Worm (Caenorhabditis elegans): ENCODE data around the gene tam-1.

DNA sequence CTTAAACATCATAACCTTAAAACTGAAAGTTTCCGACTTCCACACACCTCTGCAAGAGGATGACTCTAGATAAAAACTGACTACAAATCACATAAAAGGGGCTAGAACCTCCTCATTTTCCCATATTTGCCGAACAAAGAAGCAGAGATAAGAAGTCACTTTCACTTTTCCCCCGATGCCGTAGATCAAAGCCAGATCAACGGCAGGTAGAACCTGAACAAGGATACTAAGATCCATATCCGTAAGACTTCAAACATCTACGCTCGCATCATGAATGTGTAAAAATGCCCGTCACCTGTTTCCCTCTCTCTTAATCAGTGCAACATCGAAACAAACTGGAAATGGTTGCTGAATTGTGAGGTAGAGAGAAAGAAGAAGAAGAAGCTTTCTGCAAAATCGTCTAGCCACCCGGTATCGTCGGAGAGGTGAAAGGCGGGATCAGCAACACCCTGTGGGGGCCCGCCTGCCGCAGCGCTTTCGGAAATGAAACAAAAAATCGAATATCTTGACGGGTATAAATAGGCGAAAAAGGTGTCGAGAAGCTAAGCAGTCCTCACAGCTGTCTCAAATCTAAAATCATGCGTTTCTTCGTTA, 44.1 kb downstream of the tam-1 start, which contains the start of gene C02E7.6:
- TF ChIP-seq snpc-1.1 (tag; optimal IDR thresholded peaks at IDR 0.05; ENCODE audit: insufficient read depth) = no peak
- TF ChIP-seq lag-1 (GFP tag; IDR thresholded peaks at IDR 0.05) = no peak
- TF ChIP-seq atf-7 (tag; optimal IDR thresholded peaks at IDR 0.05) = no peak
- TF ChIP-seq aptf-3 (GFP tag; IDR thresholded peaks at IDR 0.05) = no peak
- TF ChIP-seq lin-26 (GFP tag; IDR thresholded peaks at IDR 0.05) = no peak
- no peak for TF ChIP-seq ztf-25 (GFP tag; IDR thresholded peaks at IDR 0.05)
- TF ChIP-seq snpc-4 (GFP tag; optimal IDR thresholded peaks at IDR 0.05) = no peak
- TF ChIP-seq snpc-4 (tag; optimal IDR thresholded peaks at IDR 0.05) = no peak
- TF ChIP-seq ekl-4 (GFP tag; IDR thresholded peaks at IDR 0.05) = no peak
- no peak for TF ChIP-seq aptf-2 (GFP tag; conservative IDR thresholded peaks at IDR 0.05)
- TF ChIP-seq ztf-18 (tag; optimal IDR thresholded peaks at IDR 0.05) = no peak
- no peak for TF ChIP-seq hlh-26 (GFP tag; conservative IDR thresholded peaks at IDR 0.05)
- no peak for TF ChIP-seq unc-130 (GFP tag; optimal IDR thresholded peaks at IDR 0.05)
- no peak for TF ChIP-seq him-1 (tag; optimal IDR thresholded peaks at IDR 0.05)

All from whole organism, young adult.